Worm (Caenorhabditis elegans): Measurements from ENCODE around the gene F22F4.9.

DNA sequence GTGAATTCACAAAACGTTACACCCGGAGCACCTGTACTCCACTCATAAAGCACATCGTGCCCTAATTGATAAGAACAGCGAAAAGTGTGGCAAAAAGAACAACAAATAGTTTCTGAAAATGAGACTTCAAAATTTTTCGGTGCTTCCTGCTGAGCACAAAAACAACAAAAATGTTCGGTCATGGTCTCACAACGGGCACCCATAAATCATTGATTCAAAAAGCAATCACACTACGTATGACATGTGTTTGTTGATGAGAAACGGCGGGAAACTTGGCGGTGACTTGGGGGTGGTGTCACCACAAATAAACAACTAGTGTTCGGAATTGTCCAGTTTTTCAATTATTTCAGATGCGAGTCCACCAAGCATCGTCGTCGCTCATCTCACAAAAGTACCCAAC lies 38.4 kb downstream of the F22F4.9 start:
- TF ChIP-seq gei-8 (GFP tag; optimal IDR thresholded peaks at IDR 0.05) (no peak), nhr-237 (tag; optimal IDR thresholded peaks at IDR 0.05) (no peak), dve-1 (tag; optimal IDR thresholded peaks at IDR 0.05; ENCODE audit: insufficient read depth) (no peak), mep-1 (tag; optimal IDR thresholded peaks at IDR 0.05) (no peak), zfp-3 (GFP tag; conservative IDR thresholded peaks at IDR 0.05) (no peak), lin-13 (GFP tag; optimal IDR thresholded peaks at IDR 0.05) (no peak), nhr-10 (tag; optimal IDR thresholded peaks at IDR 0.05) (no peak), dmd-8 (GFP tag; IDR thresholded peaks at IDR 0.05) (no peak), Y5F2A.4 (GFP tag; optimal IDR thresholded peaks at IDR 0.05) (no peak), unc-39 (tag; optimal IDR thresholded peaks at IDR 0.05) (no peak), fos-1 (tag; optimal IDR thresholded peaks at IDR 0.05) (no peak), snpc-4 (tag; optimal IDR thresholded peaks at IDR 0.05) (no peak), lsy-2 (tag; optimal IDR thresholded peaks at IDR 0.05) (no peak)
